Fruit fly (Drosophila melanogaster): ENCODE results near the gene CG33665.

DNA sequence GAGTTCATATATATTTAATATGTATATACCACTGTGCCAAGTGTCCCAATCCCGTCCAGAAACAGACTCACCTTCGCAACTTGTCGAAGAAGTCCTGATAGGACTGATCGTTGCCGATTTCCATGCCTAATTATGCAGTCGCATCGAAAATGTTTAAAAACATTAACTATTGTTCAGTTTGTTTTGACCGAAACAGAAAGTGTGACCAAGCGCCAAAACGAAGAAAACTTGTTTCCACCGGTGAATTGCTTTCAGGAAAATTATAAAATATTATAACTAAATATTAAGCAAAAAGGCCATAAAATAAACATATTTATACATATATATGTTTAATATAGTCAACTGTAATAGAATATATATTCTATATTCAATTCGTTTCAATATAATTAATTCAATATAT is 49.0 kb upstream of the CG33665 start, which contains the start of gene CG3342:
- TF ChIP-seq dati (GFP tag; IDR thresholded peaks at IDR 0.05): no peak
- no peak for TF ChIP-seq Aef1 (GFP tag; IDR thresholded peaks at IDR 0.05)
- TF ChIP-seq sqz (GFP tag; optimal IDR thresholded peaks at IDR 0.05): no peak
- TF ChIP-seq CG16815 (GFP tag; optimal IDR thresholded peaks at IDR 0.05): no peak
- no peak for TF ChIP-seq tup (GFP tag; optimal IDR thresholded peaks at IDR 0.05)
- no peak for TF ChIP-seq Meics (GFP tag; optimal IDR thresholded peaks at IDR 0.05)

All from whole organism, embryonic.